Fruit fly (Drosophila melanogaster) whole organism, embryonic: ENCODE results near the gene ham.

Source experiments
- Aef1 ChIP-seq: fragments of 200-800 bp; sonication (Bioruptor generic); IDR thresholded peaks from 3 replicates; pipeline ENCODE4 v1.3.6; 2022; ENCODE audit warnings: missing biosample characterization, missing genetic modification characterization
- Atf6 ChIP-seq: fragments of 200-800 bp; sonication (Bioruptor generic); IDR thresholded peaks from 2 replicates; pipeline ENCODE4 v1.3.6; 2022; ENCODE audit warnings: missing biosample characterization, missing genetic modification characterization
- B-H2 ChIP-seq: fragments of 200-800 bp; sonication (Bioruptor generic); optimal IDR thresholded peaks from 2 replicates; lab custom pipeline; 2018; ENCODE audit warnings: missing biosample characterization, mild to moderate bottlenecking, missing genetic modification characterization
- BtbVII ChIP-seq: fragments of 200-800 bp; sonication (Bioruptor generic); optimal IDR thresholded peaks from 3 replicates; lab custom pipeline; 2017; ENCODE audit warnings: missing biosample characterization, mild to moderate bottlenecking, missing genetic modification characterization
- CG11093 ChIP-seq: fragments of 200-800 bp; sonication (Bioruptor generic); IDR thresholded peaks from 3 replicates; pipeline ENCODE4 v1.3.6; 2022; ENCODE audit warnings: missing biosample characterization, missing genetic modification characterization
- CG11695 ChIP-seq: fragments of 200-800 bp; sonication (Bioruptor generic); IDR thresholded peaks from 3 replicates; pipeline ENCODE4 v1.3.6; 2022; ENCODE audit warnings: missing biosample characterization, missing genetic modification characterization
- CG13287 ChIP-seq: fragments of 200-800 bp; sonication (Bioruptor generic); IDR thresholded peaks from 2 replicates; pipeline ENCODE4 v1.3.6; 2022; ENCODE audit warnings: missing biosample characterization, missing genetic modification characterization; ENCODE audit not compliant: partially characterized antibody
- CG13775 ChIP-seq: fragments of 200-800 bp; sonication (Bioruptor generic); optimal IDR thresholded peaks from 3 replicates; lab custom pipeline; 2017; ENCODE audit warnings: missing biosample characterization, mild to moderate bottlenecking, missing genetic modification characterization
- CG17361 ChIP-seq: fragments of 200-800 bp; sonication (Bioruptor generic); IDR thresholded peaks from 3 replicates; pipeline ENCODE4 v1.3.6; 2022; ENCODE audit warnings: missing biosample characterization, missing genetic modification characterization
- CG31224 ChIP-seq: fragments of 200-800 bp; sonication (Bioruptor generic); IDR thresholded peaks from 2 replicates; pipeline ENCODE4 v1.3.6; 2022; ENCODE audit warnings: missing biosample characterization, missing genetic modification characterization
- CG31388 ChIP-seq: fragments of 200-800 bp; sonication (Bioruptor generic); optimal IDR thresholded peaks from 2 replicates; lab custom pipeline; 2016; ENCODE audit warnings: missing biosample characterization, missing genetic modification characterization
- CG32767 ChIP-seq: fragments of 200-800 bp; sonication (Bioruptor generic); IDR thresholded peaks from 2 replicates; pipeline ENCODE4 v1.3.6; 2022; ENCODE audit warnings: missing biosample characterization, missing genetic modification characterization
- CG4424 ChIP-seq: fragments of 200-800 bp; sonication (Bioruptor generic); optimal IDR thresholded peaks from 3 replicates; lab custom pipeline; 2016; ENCODE audit warnings: missing biosample characterization, missing genetic modification characterization
- CG4730 ChIP-seq: fragments of 200-800 bp; sonication (Bioruptor generic); IDR thresholded peaks from 2 replicates; pipeline ENCODE4 v1.3.6; 2022; ENCODE audit warnings: missing biosample characterization, missing genetic modification characterization
- CG8359 ChIP-seq: fragments of 200-800 bp; sonication (Bioruptor generic); optimal IDR thresholded peaks from 2 replicates; lab custom pipeline; 2017; ENCODE audit warnings: missing biosample characterization, mild to moderate bottlenecking, missing genetic modification characterization, borderline replicate concordance
- CTCF ChIP-seq: fragments of 200-800 bp; sonication (Bioruptor generic); optimal IDR thresholded peaks from 2 replicates; lab custom pipeline; 2017; ENCODE audit warnings: missing biosample characterization, mild to moderate bottlenecking, missing genetic modification characterization, moderate library complexity
- Ets65A ChIP-seq: fragments of 200-800 bp; sonication (Bioruptor generic); peaks from one replicate; lab custom pipeline; 2016; ENCODE audit warnings: missing biosample characterization, missing genetic modification characterization
- Gug ChIP-seq: fragments of 200-800 bp; sonication (Bioruptor generic); IDR thresholded peaks from 4 replicates; pipeline ENCODE4 v1.3.6; 2022; ENCODE audit warnings: missing biosample characterization, missing genetic modification characterization
- HHEX ChIP-seq: fragments of 200-800 bp; sonication (Bioruptor generic); optimal IDR thresholded peaks from 3 replicates; lab custom pipeline; 2017; ENCODE audit warnings: missing biosample characterization, mild to moderate bottlenecking, missing genetic modification characterization, missing genetic modification reagents
- HLH4C ChIP-seq: fragments of 200-800 bp; sonication (Bioruptor generic); IDR thresholded peaks from 3 replicates; pipeline ENCODE4 v1.3.6; 2022; ENCODE audit warnings: missing biosample characterization, missing genetic modification characterization; ENCODE audit not compliant: partially characterized antibody
- HLHmδ ChIP-seq: fragments of 200-800 bp; sonication (Bioruptor generic); optimal IDR thresholded peaks from 2 replicates; lab custom pipeline; 2018; ENCODE audit warnings: missing biosample characterization, mild to moderate bottlenecking, missing genetic modification characterization, moderate library complexity
- Max ChIP-seq: fragments of 200-800 bp; sonication (Bioruptor generic); optimal IDR thresholded peaks from 2 replicates; lab custom pipeline; 2016; ENCODE audit warnings: missing biosample characterization, mild to moderate bottlenecking, missing genetic modification characterization
- Sox100B ChIP-seq: fragments of 200-800 bp; sonication (Bioruptor generic); optimal IDR thresholded peaks from 3 replicates; lab custom pipeline; 2018; ENCODE audit warnings: missing biosample characterization, mild to moderate bottlenecking, missing genetic modification characterization
- Ssrp ChIP-seq: fragments of 200-800 bp; sonication (Bioruptor generic); optimal IDR thresholded peaks from 2 replicates; lab custom pipeline; 2018; ENCODE audit warnings: missing biosample characterization, mild to moderate bottlenecking, missing genetic modification characterization, moderate library complexity
- Xbp1 ChIP-seq: fragments of 200-800 bp; sonication (Bioruptor generic); optimal IDR thresholded peaks from 3 replicates; lab custom pipeline; 2016; ENCODE audit warnings: missing biosample characterization, mild to moderate bottlenecking, missing genetic modification characterization
- ab ChIP-seq: fragments of 200-800 bp; sonication (Bioruptor generic); optimal IDR thresholded peaks from 2 replicates; lab custom pipeline; 2016; ENCODE audit warnings: missing biosample characterization, missing genetic modification characterization
- bowl ChIP-seq: fragments of 200-800 bp; sonication (Bioruptor generic); IDR thresholded peaks from 2 replicates; pipeline ENCODE4 v1.3.6; 2022; ENCODE audit warnings: missing biosample characterization, missing genetic modification characterization
- crc ChIP-seq: fragments of 200-800 bp; sonication (Bioruptor generic); optimal IDR thresholded peaks from 2 replicates; lab custom pipeline; 2016; ENCODE audit warnings: missing biosample characterization, missing genetic modification characterization
- disco-r ChIP-seq: fragments of 200-800 bp; sonication (Bioruptor generic); optimal IDR thresholded peaks from 2 replicates; lab custom pipeline; 2016; ENCODE audit warnings: missing biosample characterization, missing genetic modification characterization
- esg ChIP-seq: fragments of 200-800 bp; sonication (Bioruptor generic); conservative IDR thresholded peaks from 2 replicates; pipeline ENCODE4 v1.3.6; 2022; ENCODE audit warnings: missing biosample characterization, missing genetic modification characterization
- fru ChIP-seq: fragments of >200 bp; optimal IDR thresholded peaks from 2 replicates; lab custom pipeline; 2017
- gcm2 ChIP-seq: fragments of 200-800 bp; sonication (Bioruptor generic); optimal IDR thresholded peaks from 2 replicates; lab custom pipeline; 2016; ENCODE audit warnings: missing biosample characterization, missing genetic modification characterization
- gfzf ChIP-seq: fragments of 200-800 bp; sonication (Bioruptor generic); optimal IDR thresholded peaks from 2 replicates; lab custom pipeline; 2016; ENCODE audit warnings: missing biosample characterization, mild to moderate bottlenecking, missing genetic modification characterization, moderate library complexity
- h ChIP-seq: fragments of >200 bp; optimal IDR thresholded peaks from 2 replicates; lab custom pipeline; 2017
- ham ChIP-seq: fragments of 200-800 bp; sonication (Bioruptor generic); IDR thresholded peaks from 2 replicates; pipeline ENCODE4 v1.3.6; 2022; ENCODE audit warnings: missing biosample characterization, missing genetic modification characterization
- hb ChIP-seq: fragments of 200-800 bp; sonication (Bioruptor generic); IDR thresholded peaks from 3 replicates; pipeline ENCODE4 v1.3.6; 2022; ENCODE audit warnings: missing biosample characterization, missing genetic modification characterization; ENCODE audit not compliant: partially characterized antibody
- jing ChIP-seq: fragments of 200-800 bp; sonication (Bioruptor generic); optimal IDR thresholded peaks from 2 replicates; lab custom pipeline; 2018; ENCODE audit warnings: missing biosample characterization, mild to moderate bottlenecking, missing genetic modification characterization
- nau ChIP-seq: fragments of 200-800 bp; sonication (Bioruptor generic); optimal IDR thresholded peaks from 3 replicates; lab custom pipeline; 2017; ENCODE audit warnings: missing biosample characterization, mild to moderate bottlenecking, missing genetic modification characterization, missing genetic modification reagents
- nom ChIP-seq: fragments of 200-800 bp; sonication (Bioruptor generic); optimal IDR thresholded peaks from 2 replicates; lab custom pipeline; 2017; ENCODE audit warnings: missing biosample characterization, missing genetic modification characterization, mild to moderate bottlenecking, moderate library complexity, missing genetic modification reagents
- org-1 ChIP-seq: fragments of 200-800 bp; sonication (Bioruptor generic); optimal IDR thresholded peaks from 2 replicates; lab custom pipeline; 2017; ENCODE audit warnings: missing biosample characterization, missing genetic modification characterization
- pan ChIP-seq, 4 experiments: fragments of >200 bp in 3 of 4; fragments of 200-800 bp in 1 of 4; sonication (Bioruptor generic) in 1 of 4; optimal IDR thresholded peaks in 3 of 4; IDR thresholded peaks in 1 of 4; 2 replicates each; pipeline versions ENCODE4 v1.3.6 to Lab custom; 2017 to 2022; ENCODE audit warnings: missing biosample characterization in 2 of 4, missing genetic modification characterization in 2 of 4, mixed read lengths in 1 of 4
- prd ChIP-seq, 3 experiments: fragments of >200 bp in 2 of 3; fragments of 200-800 bp in 1 of 3; sonication (Bioruptor generic) in 1 of 3; optimal IDR thresholded peaks in 2 of 3; IDR thresholded peaks in 1 of 3; 2 replicates in 2 of 3; 3 replicates in 1 of 3; pipeline versions ENCODE4 v1.3.6 to Lab custom; 2017 to 2022; ENCODE audit warnings: missing biosample characterization in 1 of 3, missing genetic modification characterization in 1 of 3
- rib ChIP-seq: fragments of 200-800 bp; sonication (Bioruptor generic); IDR thresholded peaks from 2 replicates; pipeline ENCODE4 v1.3.6; 2022; ENCODE audit warnings: missing biosample characterization, missing genetic modification characterization
- salm ChIP-seq: fragments of 200-800 bp; sonication (Bioruptor generic); optimal IDR thresholded peaks from 2 replicates; lab custom pipeline; 2018; ENCODE audit warnings: missing biosample characterization, mild to moderate bottlenecking, missing genetic modification characterization
- sens ChIP-seq: fragments of 200-800 bp; sonication (Bioruptor generic); peaks from one replicate; lab custom pipeline; 2016; ENCODE audit warnings: missing biosample characterization, missing genetic modification characterization
- toy ChIP-seq: fragments of 200-800 bp; sonication (Bioruptor generic); IDR thresholded peaks from 2 replicates; pipeline ENCODE4 v1.3.6; 2022; ENCODE audit warnings: missing biosample characterization, missing genetic modification characterization
- vnd ChIP-seq: fragments of 200-800 bp; sonication (Bioruptor generic); IDR thresholded peaks from 3 replicates; pipeline ENCODE4 v1.3.6; 2022; ENCODE audit warnings: missing biosample characterization, missing genetic modification characterization; ENCODE audit not compliant: partially characterized antibody
- yki ChIP-seq: fragments of >200 bp; optimal IDR thresholded peaks from 3 replicates; lab custom pipeline; 2018
- z ChIP-seq: fragments of 200-800 bp; sonication (Bioruptor generic); IDR thresholded peaks from 3 replicates; pipeline ENCODE4 v1.3.6; 2022; ENCODE audit warnings: missing biosample characterization, missing genetic modification characterization

The ham gene

dm6 chr2L:18830587-18831528 lies 38.2 kb upstream of the ham start, which contains the start of the genes CG17597 and ScpX (continued):
- TF ChIP-seq bowl (GFP tag; lab: Robert Waterston, UW) (no peak), h (lab: Kevin White, UChicago) (no peak), nau (no peak), hb (GFP tag; lab: Robert Waterston, UW) (peak; percentile 78), CG13287 (GFP tag; lab: Robert Waterston, UW) (peak; percentile 86), CG17361 (GFP tag; lab: Robert Waterston, UW) (peak; percentile 84), CG31224 (GFP tag; lab: Robert Waterston, UW) (peak; percentile 19; the same call in 1 of the 2 replicates), Atf6 (no peak), gfzf (GFP tag; lab: Kevin White, UChicago) (peak; percentile 13), CG11093 (no peak), nom (peak; percentile 87), pan (optimal IDR thresholded peaks at IDR 0.05; lab: Kevin White, UChicago) (no peak), pan (GFP tag; optimal IDR thresholded peaks at IDR 0.05 in 1 of 2, IDR thresholded peaks at IDR 0.05 in 1 of 2) (no peak), HHEX (GFP tag; lab: Kevin White, UChicago) (peak; percentile 39), CG11695 (0 out of 3 replicates have a peak, but pooled peaks have one; percentile 20), HLHmδ (peak; percentile 14), CG4730 (GFP tag; lab: Robert Waterston, UW) (0 out of 2 replicates have a peak, but pooled peaks have one; percentile 17), CG4424 (GFP tag; lab: Kevin White, UChicago) (peak; percentile 71), toy (GFP tag; lab: Robert Waterston, UW) (no peak), HLH4C (GFP tag; lab: Robert Waterston, UW) (peak; percentile 90), fru (lab: Kevin White, UChicago) (no peak), rib (GFP tag; lab: Robert Waterston, UW) (no peak), vnd (GFP tag; lab: Robert Waterston, UW) (peak; percentile 82), disco-r (GFP tag; lab: Kevin White, UChicago) (peak; percentile 28), Ssrp (tag; lab: Kevin White, UChicago) (peak; percentile 54), yki (lab: Kevin White, UChicago) (no peak), z (GFP tag; lab: Robert Waterston, UW) (no peak), CG8359 (GFP tag; lab: Kevin White, UChicago) (no peak), org-1 (GFP tag; lab: Kevin White, UChicago) (no peak), gcm2 (GFP tag; lab: Kevin White, UChicago) (peak; percentile 45), salm (tag; lab: Kevin White, UChicago) (no peak), crc (GFP tag; lab: Kevin White, UChicago) (peak; percentile 25), CG31388 (GFP tag; lab: Kevin White, UChicago) (peak; percentile 19), CTCF (GFP tag; lab: Kevin White, UChicago) (peak; percentile 11), Xbp1 (GFP tag; lab: Kevin White, UChicago) (peak; percentile 70), prd (optimal IDR thresholded peaks at IDR 0.05; lab: Kevin White, UChicago) (no peak), prd (GFP tag; IDR thresholded peaks at IDR 0.05; lab: Robert Waterston, UW) (peak; percentile 69; the same call in 2 of the 3 replicates), sens (GFP tag; lab: Kevin White, UChicago) (peak; percentile 92), ham (GFP tag; lab: Robert Waterston, UW) (no peak), B-H2 (GFP tag; lab: Kevin White, UChicago) (peak; percentile 63), ab (GFP tag; lab: Kevin White, UChicago) (peak; percentile 24), Max (GFP tag; lab: Kevin White, UChicago) (peak; percentile 68), jing (GFP tag; lab: Kevin White, UChicago) (peak; percentile 31), CG13775 (peak; percentile 74), BtbVII (GFP tag; lab: Kevin White, UChicago) (peak; percentile 38), Aef1 (GFP tag; lab: Robert Waterston, UW) (0 out of 3 replicates have a peak, but pooled peaks have one; percentile 21), Ets65A (GFP tag; lab: Kevin White, UChicago) (peak; percentile 93), esg (GFP tag; lab: Robert Waterston, UW) (no peak), CG32767 (no peak), Gug (peak; percentile 48; the same call in 3 of the 4 replicates), Sox100B (peak; percentile 54)
